Worm (Caenorhabditis elegans): ENCODE measurements around the gene Y55F3AM.21.

Y55F3AM.21 gene

ce11 chrIV:1053989-1054388 is 2.5 kb upstream of the Y55F3AM.21 start:
- no peak for TF ChIP-seq unc-39 (tag; optimal IDR thresholded peaks at IDR 0.05)
- TF ChIP-seq set-16 (GFP tag; IDR thresholded peaks at IDR 0.05), result peak; percentile 93
- TF ChIP-seq lin-38 (GFP tag; IDR thresholded peaks at IDR 0.05), result no peak

ce11 chrIV:1046996-1047395 is 4.5 kb downstream of the Y55F3AM.21 start:
- TF ChIP-seq gei-8 (GFP tag; optimal IDR thresholded peaks at IDR 0.05), result no peak
- TF ChIP-seq hif-1 (tag; optimal IDR thresholded peaks at IDR 0.05), result no peak
- TF ChIP-seq egl-27 (tag; optimal IDR thresholded peaks at IDR 0.05), result no peak
- TF ChIP-seq mxl-2 (GFP tag; conservative IDR thresholded peaks at IDR 0.05), result no peak
- no peak for TF ChIP-seq mep-1 (tag; optimal IDR thresholded peaks at IDR 0.05)
- no peak for TF ChIP-seq php-3 (GFP tag; IDR thresholded peaks at IDR 0.05)
- TF ChIP-seq lsy-2 (tag; optimal IDR thresholded peaks at IDR 0.05), result no peak
- no peak for TF ChIP-seq dmd-9 (GFP tag; IDR thresholded peaks at IDR 0.05)
- peak; percentile 69 for TF ChIP-seq ceh-28 (tag; optimal IDR thresholded peaks at IDR 0.05)
- TF ChIP-seq unc-62 (GFP tag; optimal IDR thresholded peaks at IDR 0.05 in 1 of 2), result peak in 1 of 2 experiments; percentile 82
- TF ChIP-seq unc-62 (tag; optimal IDR thresholded peaks at IDR 0.05), result no peak
- TF ChIP-seq F10B5.3 (tag; optimal IDR thresholded peaks at IDR 0.05), result no peak
- no peak for TF ChIP-seq zag-1 (tag; optimal IDR thresholded peaks at IDR 0.05)
- no peak for TF ChIP-seq nhr-111 (GFP tag; optimal IDR thresholded peaks at IDR 0.05)

ce11 chrIV:1045683-1046082 is 5.8 kb downstream of the Y55F3AM.21 start, which contains the start of gene srx-12:
srx-12 (plus strand) TSS chrIV:1045983.
- peak; percentile 22 for TF ChIP-seq aha-1 (tag)
- no peak for TF ChIP-seq Y48G9A.11 (GFP tag; IDR thresholded peaks at IDR 0.05)

- TF ChIP-seq aly-2 (tag; optimal IDR thresholded peaks at IDR 0.05), result no peak
- TF ChIP-seq nhr-102 (tag; optimal IDR thresholded peaks at IDR 0.05), result no peak
- TF ChIP-seq dve-1 (tag; optimal IDR thresholded peaks at IDR 0.05; ENCODE audit: insufficient read depth), result no peak
- no peak for TF ChIP-seq pha-4 (GFP tag; IDR thresholded peaks at IDR 0.05)
- TF ChIP-seq pha-4 (tag; optimal IDR thresholded peaks at IDR 0.05), result no peak
- TF ChIP-seq daf-16 (GFP tag; optimal IDR thresholded peaks at IDR 0.05), result no peak
- TF ChIP-seq daf-16 (tag; optimal IDR thresholded peaks at IDR 0.05), result no peak
- no peak for TF ChIP-seq fos-1 (tag; optimal IDR thresholded peaks at IDR 0.05)
- TF ChIP-seq nhr-28 (tag; optimal IDR thresholded peaks at IDR 0.05), result no peak
- TF ChIP-seq ceh-20 (GFP tag; IDR thresholded peaks at IDR 0.05), result no peak
- no peak for TF ChIP-seq saeg-2 (GFP tag; IDR thresholded peaks at IDR 0.05)
- no peak for TF ChIP-seq F44E2.7 (GFP tag; IDR thresholded peaks at IDR 0.05)
- no peak for TF ChIP-seq sdz-12 (GFP tag; optimal IDR thresholded peaks at IDR 0.05)
- no peak for TF ChIP-seq ceh-44 (GFP tag; IDR thresholded peaks at IDR 0.05)
- no peak for TF ChIP-seq nhr-48 (tag; optimal IDR thresholded peaks at IDR 0.05)
- TF ChIP-seq egl-27 (tag; optimal IDR thresholded peaks at IDR 0.05), result no peak
- TF ChIP-seq ama-1 (optimal IDR thresholded peaks at IDR 0.05), result no peak
- TF ChIP-seq zip-2 (tag; optimal IDR thresholded peaks at IDR 0.05), result no peak
- no peak for TF ChIP-seq arid-1 (GFP tag; conservative IDR thresholded peaks at IDR 0.05)
- TF ChIP-seq daf-12 (tag; optimal IDR thresholded peaks at IDR 0.05), result no peak
- no peak for TF ChIP-seq F26F4.8 (GFP tag; conservative IDR thresholded peaks at IDR 0.05)
- no peak for TF ChIP-seq ces-1 (GFP tag; optimal IDR thresholded peaks at IDR 0.05)
Measured at ce11 chrIV:1044287-1044686, 7.2 kb downstream of the Y55F3AM.21 start, which contains the start of gene Y55F3AM.11. Y55F3AM.11 (minus strand) TSS chrIV:1044387.

Measured in whole organism, L4 larva.